Fruit fly (Drosophila melanogaster): ENCODE results near the gene mRpL45.

dm6 chr3R:22602783-22603182 lies 15.5 kb upstream of the mRpL45 start:
- TF ChIP-seq CG8478 (optimal IDR thresholded peaks at IDR 0.05) (no peak), CTCF (optimal IDR thresholded peaks at IDR 0.05) (no peak)

Measured in S2 (cell line).